Worm (Caenorhabditis elegans) whole organism, L1 larva: ENCODE data around the gene srh-60.

Experiments
- C16A3.4 ChIP-seq: fragments of 150-350 bp; optimal IDR thresholded peaks from 2 replicates; lab custom pipeline; 2014; ENCODE audit warnings: missing biosample characterization, missing genetic modification characterization
- F16B12.6 ChIP-seq: fragments of 150-350 bp; optimal IDR thresholded peaks from 2 replicates; lab custom pipeline; 2014; ENCODE audit warnings: missing biosample characterization, missing genetic modification characterization
- aha-1 ChIP-seq: fragments of 150-350 bp; optimal IDR thresholded peaks from 2 replicates; lab custom pipeline; 2014; ENCODE audit warnings: missing biosample characterization, missing genetic modification characterization
- aly-2 ChIP-seq: fragments of 150-350 bp; optimal IDR thresholded peaks from 2 replicates; lab custom pipeline; 2014; ENCODE audit warnings: missing biosample characterization, missing genetic modification characterization
- ama-1 ChIP-seq: fragments of 150-350 bp; optimal IDR thresholded peaks from 2 replicates; lab custom pipeline; 2014
- ceh-63 ChIP-seq: fragments of 200-800 bp; sonication (Bioruptor generic); optimal IDR thresholded peaks from 2 replicates; lab custom pipeline; 2018; ENCODE audit warnings: mild to moderate bottlenecking, missing genetic modification characterization, missing compliant biosample characterization
- ceh-8 ChIP-seq: fragments of 200-800 bp; sonication (Bioruptor generic); optimal IDR thresholded peaks from 2 replicates; lab custom pipeline; 2018; ENCODE audit warnings: mild to moderate bottlenecking, missing genetic modification characterization, moderate library complexity, missing compliant biosample characterization
- ceh-82 ChIP-seq, 3 experiments: fragments of 150-350 bp in 1 of 3; sonication (generic microtip) in 2 of 3; optimal IDR thresholded peaks; 2 replicates each; lab custom pipeline; 2014 to 2017; ENCODE audit warnings: missing biosample characterization in 3 of 3, missing genetic modification characterization in 3 of 3
- ceh-88 ChIP-seq: fragments of 200-800 bp; sonication (Bioruptor generic); IDR thresholded peaks from 2 replicates; pipeline ENCODE4 v1.3.6; 2022; ENCODE audit warnings: missing genetic modification characterization, missing compliant biosample characterization
- ceh-90 ChIP-seq: sonication (generic microtip); optimal IDR thresholded peaks from 2 replicates; lab custom pipeline; 2016; ENCODE audit warnings: missing genetic modification characterization, missing compliant biosample characterization
- ces-1 ChIP-seq: fragments of 150-350 bp; optimal IDR thresholded peaks from 2 replicates; lab custom pipeline; 2014; ENCODE audit warnings: missing biosample characterization, missing genetic modification reagents, missing genetic modification characterization
- efl-3 ChIP-seq: fragments of 200-800 bp; sonication (Bioruptor generic); optimal IDR thresholded peaks from 2 replicates; lab custom pipeline; 2018; ENCODE audit warnings: mild to moderate bottlenecking, missing genetic modification characterization, missing compliant biosample characterization
- egl-13 ChIP-seq: sonication (generic microtip); optimal IDR thresholded peaks from 2 replicates; lab custom pipeline; 2016; ENCODE audit warnings: missing genotype, missing genetic modification reagents, missing genetic modification characterization, missing compliant biosample characterization
- elt-2 ChIP-seq: sonication (generic microtip); optimal IDR thresholded peaks from 2 replicates; lab custom pipeline; 2016; ENCODE audit warnings: missing genetic modification characterization, mild to moderate bottlenecking, inconsistent platforms, missing compliant biosample characterization, missing genetic modification reagents
- elt-3 ChIP-seq, 6 experiments: fragments of 150-350 bp in 1 of 6; sonication (generic microtip); optimal IDR thresholded peaks; 2 replicates each; lab custom pipeline; 2017 to 2018; ENCODE audit warnings: missing biosample characterization in 6 of 6, missing genetic modification characterization in 6 of 6, inconsistent platforms in 1 of 6
- fkh-4 ChIP-seq: sonication (generic microtip); optimal IDR thresholded peaks from 2 replicates; lab custom pipeline; 2016; ENCODE audit warnings: missing compliant biosample characterization, missing genetic modification characterization, borderline replicate concordance
- fkh-8 ChIP-seq: sonication (generic microtip); optimal IDR thresholded peaks from 2 replicates; lab custom pipeline; 2016; ENCODE audit warnings: mild to moderate bottlenecking, missing genetic modification characterization, missing compliant biosample characterization
- fos-1 ChIP-seq: fragments of 150-350 bp; optimal IDR thresholded peaks from 2 replicates; lab custom pipeline; 2014; ENCODE audit warnings: missing biosample characterization, missing genetic modification characterization
- grh-1 ChIP-seq: fragments of 200-800 bp; sonication (Bioruptor generic); IDR thresholded peaks from 2 replicates; pipeline ENCODE4 v1.3.6; 2022; ENCODE audit warnings: missing genetic modification reagents, missing genetic modification characterization, missing compliant biosample characterization
- hlh-4 ChIP-seq: sonication (generic microtip); optimal IDR thresholded peaks from 2 replicates; lab custom pipeline; 2016; ENCODE audit warnings: mild to moderate bottlenecking, missing genetic modification characterization, missing compliant biosample characterization
- hpl-2 ChIP-seq: fragments of 150-350 bp; optimal IDR thresholded peaks from 2 replicates; lab custom pipeline; 2014; ENCODE audit warnings: missing biosample characterization, missing genetic modification reagents, missing genetic modification characterization
- irx-1 ChIP-seq: sonication (generic microtip); optimal IDR thresholded peaks from 2 replicates; lab custom pipeline; 2016; ENCODE audit warnings: missing genetic modification characterization, missing compliant biosample characterization
- isw-1 ChIP-seq: fragments of 200-800 bp; sonication (Bioruptor generic); IDR thresholded peaks from 2 replicates; pipeline ENCODE4 v1.3.6; 2022; ENCODE audit warnings: missing genetic modification characterization, missing compliant biosample characterization
- jun-1 ChIP-seq: fragments of 150-350 bp; optimal IDR thresholded peaks from 2 replicates; lab custom pipeline; 2014; ENCODE audit warnings: missing biosample characterization, missing genetic modification reagents, missing genetic modification characterization
- lin-14 ChIP-seq: fragments of 200-800 bp; sonication (Bioruptor generic); optimal IDR thresholded peaks from 2 replicates; lab custom pipeline; 2018; ENCODE audit warnings: mild to moderate bottlenecking, missing genetic modification characterization, moderate library complexity, missing compliant biosample characterization
- lin-35 ChIP-seq, 2 experiments: fragments of 150-350 bp; optimal IDR thresholded peaks; 2 replicates each; lab custom pipeline; 2014; ENCODE audit warnings: missing biosample characterization in 2 of 2, missing genetic modification characterization in 2 of 2, missing genetic modification reagents in 2 of 2
- lin-39 ChIP-seq: fragments of 150-350 bp; optimal IDR thresholded peaks from 2 replicates; lab custom pipeline; 2014; ENCODE audit warnings: missing biosample characterization, missing genetic modification reagents, missing genetic modification characterization
- lir-3 ChIP-seq: sonication (generic microtip); optimal IDR thresholded peaks from 2 replicates; lab custom pipeline; 2016; ENCODE audit warnings: mild to moderate bottlenecking, missing genetic modification characterization, moderate library complexity, missing compliant biosample characterization; ENCODE audit not compliant: poor library complexity
- lsy-2 ChIP-seq, 2 experiments: fragments of 150-350 bp; optimal IDR thresholded peaks; 2 replicates each; lab custom pipeline; 2014; ENCODE audit warnings: missing biosample characterization in 2 of 2, missing genetic modification characterization in 2 of 2
- mab-9 ChIP-seq: fragments of 200-800 bp; sonication (Bioruptor generic); IDR thresholded peaks from 2 replicates; pipeline ENCODE4 v1.3.6; 2022; ENCODE audit warnings: missing genetic modification reagents, missing genetic modification characterization, missing compliant biosample characterization
- mdl-1 ChIP-seq, 2 experiments: fragments of 150-350 bp; optimal IDR thresholded peaks; 2 replicates each; lab custom pipeline; 2014 to 2017; ENCODE audit warnings: missing biosample characterization in 2 of 2, missing genetic modification characterization in 2 of 2, inconsistent platforms in 1 of 2
- mef-2 ChIP-seq: fragments of 150-350 bp; optimal IDR thresholded peaks from 2 replicates; lab custom pipeline; 2014; ENCODE audit warnings: missing biosample characterization, missing genetic modification characterization
- mep-1 ChIP-seq: fragments of 150-350 bp; optimal IDR thresholded peaks from 2 replicates; lab custom pipeline; 2014; ENCODE audit warnings: missing biosample characterization, missing genetic modification characterization
- nhr-11 ChIP-seq: fragments of 150-350 bp; optimal IDR thresholded peaks from 2 replicates; lab custom pipeline; 2014; ENCODE audit warnings: missing biosample characterization, missing genetic modification characterization
- nhr-12 ChIP-seq: sonication (generic microtip); optimal IDR thresholded peaks from 2 replicates; lab custom pipeline; 2017; ENCODE audit warnings: missing biosample characterization, missing genetic modification characterization
- nhr-20 ChIP-seq: sonication (generic microtip); optimal IDR thresholded peaks from 2 replicates; lab custom pipeline; 2016; ENCODE audit warnings: mild to moderate bottlenecking, missing genetic modification characterization, missing compliant biosample characterization
- nhr-237 ChIP-seq: fragments of 150-350 bp; optimal IDR thresholded peaks from 2 replicates; lab custom pipeline; 2014; ENCODE audit warnings: missing biosample characterization, missing genetic modification characterization
- nhr-28 ChIP-seq: fragments of 150-350 bp; optimal IDR thresholded peaks from 2 replicates; lab custom pipeline; 2014; ENCODE audit warnings: missing biosample characterization, missing genetic modification characterization
- nhr-71 ChIP-seq: sonication (generic microtip); optimal IDR thresholded peaks from 2 replicates; lab custom pipeline; 2016; ENCODE audit warnings: mild to moderate bottlenecking, missing genetic modification characterization, moderate library complexity, missing compliant biosample characterization
- nhr-76 ChIP-seq: sonication (generic microtip); optimal IDR thresholded peaks from 2 replicates; lab custom pipeline; 2017; ENCODE audit warnings: missing biosample characterization, missing genetic modification characterization
- nhr-85 ChIP-seq: sonication (generic microtip); peaks from one replicate; lab custom pipeline; 2016; ENCODE audit warnings: missing genetic modification characterization, inconsistent platforms, missing compliant biosample characterization
- pag-3 ChIP-seq: sonication (generic microtip); optimal IDR thresholded peaks from 2 replicates; lab custom pipeline; 2017; ENCODE audit warnings: missing genetic modification characterization, mild to moderate bottlenecking, missing compliant biosample characterization, antibody characterized with exemption, borderline replicate concordance; ENCODE audit not compliant: insufficient read depth
- pax-3 ChIP-seq: fragments of 200-800 bp; sonication (Bioruptor generic); optimal IDR thresholded peaks from 2 replicates; lab custom pipeline; 2018; ENCODE audit warnings: mild to moderate bottlenecking, missing genetic modification characterization, moderate library complexity, missing compliant biosample characterization
- pqm-1 ChIP-seq: sonication (generic microtip); optimal IDR thresholded peaks from 3 replicates; lab custom pipeline; 2017; ENCODE audit warnings: missing biosample characterization, missing genetic modification characterization
- snpc-4 ChIP-seq: fragments of 150-350 bp; optimal IDR thresholded peaks from 2 replicates; lab custom pipeline; 2014; ENCODE audit warnings: missing biosample characterization, missing genetic modification characterization
- snu-23 ChIP-seq: sonication (generic microtip); optimal IDR thresholded peaks from 2 replicates; lab custom pipeline; 2016; ENCODE audit warnings: missing genetic modification characterization, missing compliant biosample characterization
- sox-4 ChIP-seq: sonication (generic microtip); optimal IDR thresholded peaks from 2 replicates; lab custom pipeline; 2016; ENCODE audit warnings: missing genetic modification characterization, missing compliant biosample characterization
- unc-130 ChIP-seq: fragments of 150-350 bp; optimal IDR thresholded peaks from 2 replicates; lab custom pipeline; 2017; ENCODE audit warnings: missing biosample characterization, missing genetic modification characterization, inconsistent platforms
- unc-62 ChIP-seq: fragments of 150-350 bp; optimal IDR thresholded peaks from 2 replicates; lab custom pipeline; 2014; ENCODE audit warnings: missing biosample characterization, missing genetic modification reagents, missing genetic modification characterization
- unc-86 ChIP-seq: sonication (generic microtip); optimal IDR thresholded peaks from 2 replicates; lab custom pipeline; 2016; ENCODE audit warnings: missing genetic modification characterization, missing compliant biosample characterization
- unc-98 ChIP-seq: fragments of 200-800 bp; sonication (Bioruptor generic); IDR thresholded peaks from 2 replicates; pipeline ENCODE4 v1.3.6; 2022; ENCODE audit warnings: missing genetic modification characterization, missing compliant biosample characterization
- vab-15 ChIP-seq: sonication (generic microtip); optimal IDR thresholded peaks from 2 replicates; lab custom pipeline; 2017; ENCODE audit warnings: missing genotype, mild to moderate bottlenecking, missing genetic modification characterization, missing compliant biosample characterization
- zag-1 ChIP-seq: fragments of 150-350 bp; optimal IDR thresholded peaks from 2 replicates; lab custom pipeline; 2014; ENCODE audit warnings: missing biosample characterization, missing genetic modification characterization
- ztf-11 ChIP-seq, 2 experiments: sonication (generic microtip); optimal IDR thresholded peaks; 2 replicates each; lab custom pipeline; 2016 to 2017; ENCODE audit warnings: missing genetic modification characterization in 2 of 2, missing biosample characterization in 1 of 2, missing compliant biosample characterization in 1 of 2

Gene srh-60

DNA sequence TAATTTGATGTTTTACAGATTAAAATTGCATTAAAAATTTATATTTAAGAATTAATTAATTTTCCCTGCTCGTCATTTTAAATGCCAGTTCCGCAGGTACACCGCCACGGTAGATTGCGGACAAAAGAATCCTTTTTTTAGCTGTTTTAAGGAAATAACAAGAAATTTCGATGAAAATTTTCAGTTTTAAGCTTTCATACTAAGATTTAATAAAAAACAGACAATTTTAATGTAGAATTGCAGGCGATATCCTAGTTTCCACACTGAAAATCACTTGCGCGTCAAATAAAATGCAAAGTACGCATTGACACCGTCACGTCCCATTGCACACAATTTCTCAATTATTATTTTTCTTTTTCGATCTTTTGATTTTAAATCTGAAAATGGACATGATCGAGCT, 30.0 kb upstream of the srh-60 start, which contains the start of gene dnc-3:
Gene dnc-3, plus strand, starts transcription at position 272 of the 400 bp plus-strand sequence.
- no peak for TF ChIP-seq mef-2
- peak; percentile 29 for TF ChIP-seq fos-1 (tag; lab: Kevin White, UChicago)
- peak; percentile 56 for TF ChIP-seq grh-1 (GFP tag; lab: Robert Waterston, UW)
- TF ChIP-seq isw-1 (GFP tag; lab: Robert Waterston, UW) = peak; percentile 72
- TF ChIP-seq pag-3 = no peak
- TF ChIP-seq ces-1 (GFP tag; lab: Kevin White, UChicago) = no peak
- TF ChIP-seq nhr-85 (tag; lab: Kevin White, UChicago) = peak; percentile 87
- no peak for TF ChIP-seq unc-98 (GFP tag; lab: Robert Waterston, UW)
- peak; percentile 30 for TF ChIP-seq nhr-237 (tag; lab: Kevin White, UChicago)
- TF ChIP-seq hlh-4 (tag; lab: Kevin White, UChicago) = no peak
- TF ChIP-seq nhr-28 (tag; lab: Kevin White, UChicago) = no peak
- TF ChIP-seq lsy-2 (tag; optimal IDR thresholded peaks at IDR 0.05; lab: Kevin White, UChicago) = peak; percentile 75 to 77
- peak; percentile 73 for TF ChIP-seq egl-13 (tag; lab: Kevin White, UChicago)
- TF ChIP-seq mep-1 (tag; lab: Kevin White, UChicago) = peak; percentile 53
- no peak for TF ChIP-seq nhr-11
- no peak for TF ChIP-seq vab-15 (tag; lab: Kevin White, UChicago)
- peak; percentile 19 for TF ChIP-seq efl-3 (GFP tag; lab: Kevin White, UChicago)
- peak; percentile 83 for TF ChIP-seq F16B12.6
- peak; percentile 81 for TF ChIP-seq irx-1 (tag; lab: Kevin White, UChicago)
- TF ChIP-seq snu-23 (GFP tag; lab: Kevin White, UChicago) = peak; percentile 86
- peak; percentile 70 for TF ChIP-seq pax-3 (tag; lab: Kevin White, UChicago)
- TF ChIP-seq lin-14 (GFP tag; lab: Kevin White, UChicago) = peak; percentile 80
- no peak for TF ChIP-seq nhr-12
- TF ChIP-seq fkh-4 (tag; lab: Kevin White, UChicago) = peak; percentile 72
- TF ChIP-seq mab-9 (GFP tag; lab: Robert Waterston, UW) = peak; percentile 50; the same call in 1 of the 2 replicates
- TF ChIP-seq nhr-20 (tag; lab: Kevin White, UChicago) = peak; percentile 80
- TF ChIP-seq sox-4 (tag; lab: Kevin White, UChicago) = peak; percentile 67
- TF ChIP-seq ceh-90 (tag; lab: Kevin White, UChicago) = peak; percentile 62
- no peak for TF ChIP-seq pqm-1 (tag; lab: Kevin White, UChicago)
- peak in 1 of 3 experiments; percentile 9 for TF ChIP-seq ceh-82 (tag; optimal IDR thresholded peaks at IDR 0.05; lab: Kevin White, UChicago)
- TF ChIP-seq elt-3 (tag; optimal IDR thresholded peaks at IDR 0.05; lab: Kevin White, UChicago) = no peak
- TF ChIP-seq lin-39 (tag; lab: Kevin White, UChicago) = peak; percentile 43
- TF ChIP-seq jun-1 (tag; lab: Kevin White, UChicago) = peak; percentile 30
- no peak for TF ChIP-seq mdl-1 (tag; optimal IDR thresholded peaks at IDR 0.05; lab: Kevin White, UChicago)
- peak; percentile 75 for TF ChIP-seq fkh-8
- TF ChIP-seq unc-130 (tag; lab: Kevin White, UChicago) = no peak
- TF ChIP-seq nhr-76 = no peak
- TF ChIP-seq unc-62 (GFP tag; lab: Kevin White, UChicago) = no peak
- no peak for TF ChIP-seq ceh-63 (GFP tag; lab: Kevin White, UChicago)
- TF ChIP-seq hpl-2 (GFP tag; lab: Kevin White, UChicago) = no peak
- peak; percentile 20 for TF ChIP-seq aly-2 (tag; lab: Kevin White, UChicago)
- TF ChIP-seq unc-86 (tag; lab: Kevin White, UChicago) = peak; percentile 56
- peak in 1 of 2 experiments; percentile 44 for TF ChIP-seq ztf-11 (tag; optimal IDR thresholded peaks at IDR 0.05; lab: Kevin White, UChicago)
- no peak for TF ChIP-seq lir-3 (tag; lab: Kevin White, UChicago)
- 0 out of 2 replicates have a peak, but pooled peaks have one; percentile 41 for TF ChIP-seq ceh-88 (GFP tag; lab: Robert Waterston, UW)
- peak; percentile 50 for TF ChIP-seq ceh-8
- TF ChIP-seq nhr-71 (tag; lab: Kevin White, UChicago) = peak; percentile 86
- no peak for TF ChIP-seq aha-1 (tag; lab: Kevin White, UChicago)
- TF ChIP-seq C16A3.4 = peak; percentile 24
- TF ChIP-seq ama-1 = no peak
- TF ChIP-seq zag-1 (tag; lab: Kevin White, UChicago) = no peak
- TF ChIP-seq lin-35 (GFP tag; optimal IDR thresholded peaks at IDR 0.05; lab: Kevin White, UChicago) = peak; percentile 49 to 54
- TF ChIP-seq snpc-4 = peak; percentile 31
- peak; percentile 62 for TF ChIP-seq elt-2 (tag; lab: Kevin White, UChicago)
